Fruit fly (Drosophila melanogaster): ENCODE measurements around the gene Cyp304a1.

Gene Cyp304a1

dm6 chr3R:12985828-12986530 lies 22.4 kb downstream of the Cyp304a1 start, which contains the start of gene CG31342 (continued):
- peak; percentile 59; the same call in 2 of the 3 replicates for TF ChIP-seq knrl (GFP tag; IDR thresholded peaks at IDR 0.05; ENCODE audit: partially characterized antibody)
- peak; percentile 43; the same call in 1 of the 3 replicates for TF ChIP-seq Dbx (GFP tag; IDR thresholded peaks at IDR 0.05)
- TF ChIP-seq otp (GFP tag; IDR thresholded peaks at IDR 0.05), result peak; percentile 29; the same call in 1 of the 3 replicates
- no peak for TF ChIP-seq CG11247 (GFP tag; IDR thresholded peaks at IDR 0.05)
- no peak for TF ChIP-seq CG16863 (GFP tag; optimal IDR thresholded peaks at IDR 0.05)
- TF ChIP-seq Dll (GFP tag; IDR thresholded peaks at IDR 0.05; ENCODE audit: partially characterized antibody), result peak; percentile 78
- TF ChIP-seq CG15011 (GFP tag; optimal IDR thresholded peaks at IDR 0.05), result peak; percentile 0
- no peak for TF ChIP-seq CG1602 (GFP tag; optimal IDR thresholded peaks at IDR 0.05)
- no peak for TF ChIP-seq Blimp-1 (GFP tag; optimal IDR thresholded peaks at IDR 0.05)
- peak; percentile 61 for TF ChIP-seq CG10979 (tag; optimal IDR thresholded peaks at IDR 0.05)
- no peak for TF ChIP-seq CG10366 (GFP tag; IDR thresholded peaks at IDR 0.05)
- no peak for TF ChIP-seq Vsx1 (GFP tag; optimal IDR thresholded peaks at IDR 0.05)
- TF ChIP-seq CG9817 (tag; optimal IDR thresholded peaks at IDR 0.05), result peak; percentile 28
- TF ChIP-seq bbx (GFP tag; IDR thresholded peaks at IDR 0.05; ENCODE audit: partially characterized antibody), result peak; percentile 79
- TF ChIP-seq CG30020 (tag; optimal IDR thresholded peaks at IDR 0.05), result peak; percentile 93
- no peak for TF ChIP-seq CG32767 (GFP tag; IDR thresholded peaks at IDR 0.05)
- no peak for TF ChIP-seq CG9727 (GFP tag; optimal IDR thresholded peaks at IDR 0.05)
- TF ChIP-seq zen (tag; optimal IDR thresholded peaks at IDR 0.05), result peak; percentile 48
- TF ChIP-seq Ets97D (GFP tag; optimal IDR thresholded peaks at IDR 0.05), result peak; percentile 17
- peak; percentile 73 for TF ChIP-seq Scr (GFP tag; IDR thresholded peaks at IDR 0.05; ENCODE audit: partially characterized antibody)
- TF ChIP-seq HLH4C (GFP tag; IDR thresholded peaks at IDR 0.05; ENCODE audit: partially characterized antibody), result no peak; the same call in 1 of the 3 replicates
- TF ChIP-seq Mad (GFP tag; optimal IDR thresholded peaks at IDR 0.05), result no peak
- TF ChIP-seq CG18476 (GFP tag; optimal IDR thresholded peaks at IDR 0.05), result no peak
- no peak for TF ChIP-seq sd (tag; optimal IDR thresholded peaks at IDR 0.05)
- no peak for TF ChIP-seq CG6813 (GFP tag; optimal IDR thresholded peaks at IDR 0.05)
- TF ChIP-seq Bdp1 (GFP tag; optimal IDR thresholded peaks at IDR 0.05), result no peak
- TF ChIP-seq zfh2 (GFP tag; optimal IDR thresholded peaks at IDR 0.05), result peak; percentile 1
- peak; percentile 58 for TF ChIP-seq CG16813 (GFP tag; IDR thresholded peaks at IDR 0.05; ENCODE audit: partially characterized antibody)
- TF ChIP-seq Max (GFP tag; optimal IDR thresholded peaks at IDR 0.05), result no peak
- TF ChIP-seq grau (tag; optimal IDR thresholded peaks at IDR 0.05), result peak; percentile 70
- no peak for TF ChIP-seq CG3847 (GFP tag; IDR thresholded peaks at IDR 0.05)
- peak; percentile 68 for TF ChIP-seq PHDP (tag; optimal IDR thresholded peaks at IDR 0.05)
- no peak for TF ChIP-seq CG11723 (GFP tag; optimal IDR thresholded peaks at IDR 0.05)
- TF ChIP-seq Nf-YA (GFP tag; IDR thresholded peaks at IDR 0.05), result 0 out of 2 replicates have a peak, but pooled peaks have one; percentile 12
- TF ChIP-seq Pdp1 (GFP tag; optimal IDR thresholded peaks at IDR 0.05), result peak in 1 of 2 experiments; percentile 31
- TF ChIP-seq cato (GFP tag; optimal IDR thresholded peaks at IDR 0.05; ENCODE audit: borderline replicate concordance), result no peak
- TF ChIP-seq Lhr (GFP tag; optimal IDR thresholded peaks at IDR 0.05), result no peak
- no peak for TF ChIP-seq repo (GFP tag; optimal IDR thresholded peaks at IDR 0.05)
- TF ChIP-seq Neu2 (GFP tag; optimal IDR thresholded peaks at IDR 0.05; ENCODE audit: borderline replicate concordance), result no peak
- TF ChIP-seq Hsf (GFP tag; optimal IDR thresholded peaks at IDR 0.05), result no peak
- TF ChIP-seq nom (GFP tag; optimal IDR thresholded peaks at IDR 0.05), result peak; percentile 5
- no peak for TF ChIP-seq hkb (optimal IDR thresholded peaks at IDR 0.05)
- peak; percentile 40; the same call in 1 of the 2 replicates for TF ChIP-seq hkb (GFP tag; IDR thresholded peaks at IDR 0.05)
- TF ChIP-seq Fer3 (tag; optimal IDR thresholded peaks at IDR 0.05), result no peak
- TF ChIP-seq CG17829 (tag; optimal IDR thresholded peaks at IDR 0.05), result peak; percentile 76
- peak; percentile 20; the same call in 1 of the 2 replicates for TF ChIP-seq stc (GFP tag; IDR thresholded peaks at IDR 0.05)
- peak; percentile 93 for TF ChIP-seq CG4617 (GFP tag; optimal IDR thresholded peaks at IDR 0.05; ENCODE audit: borderline replicate concordance)
- TF ChIP-seq yki (optimal IDR thresholded peaks at IDR 0.05), result no peak
